Worm (Caenorhabditis elegans): ENCODE measurements around the gene T21B10.3.

- TF ChIP-seq tab-1 (GFP tag; IDR thresholded peaks at IDR 0.05) = no peak
- no peak for TF ChIP-seq klf-2 (GFP tag; conservative IDR thresholded peaks at IDR 0.05)
- TF ChIP-seq T22C8.4 (GFP tag; IDR thresholded peaks at IDR 0.05) = no peak
- no peak for TF ChIP-seq flt-1 (GFP tag; IDR thresholded peaks at IDR 0.05)
Observed at ce11 chrII:8891606-8892005, 42.6 kb upstream of the T21B10.3 start.

Measured in whole organism, midembryonic.